Worm (Caenorhabditis elegans): ENCODE data around the gene R03D7.2.
"Not testable (repeated sequence)": the region's sequence is repeated elsewhere in the genome, so short reads cannot be mapped to it uniquely, and the experiment has no call there.

R03D7.2 gene

ce11 chrII:10947317-10947716 is 12.3 kb upstream of the R03D7.2 start, which contains the start of the genes tceb-3 and gskl-1:
tceb-3 (minus strand) TSS chrII:10947417.
gskl-1 (plus strand) TSS chrII:10947559.
- TF ChIP-seq him-1 (tag; optimal IDR thresholded peaks at IDR 0.05) (no peak), W03F9.2 (tag; optimal IDR thresholded peaks at IDR 0.05) (no peak), dao-5 (tag; optimal IDR thresholded peaks at IDR 0.05) (no peak)

- no peak for TF ChIP-seq dao-5 (tag; optimal IDR thresholded peaks at IDR 0.05)
- TF ChIP-seq W03F9.2 (tag; optimal IDR thresholded peaks at IDR 0.05) = no peak
- TF ChIP-seq him-1 (tag; optimal IDR thresholded peaks at IDR 0.05) = no peak
Observed at ce11 chrII:10946848-10947247, 11.9 kb upstream of the R03D7.2 start.

ce11 chrII:10945446-10945845 is 10.5 kb upstream of the R03D7.2 start:
- TF ChIP-seq W03F9.2 (tag; optimal IDR thresholded peaks at IDR 0.05) (no peak), him-1 (tag; optimal IDR thresholded peaks at IDR 0.05) (no peak), dao-5 (tag; optimal IDR thresholded peaks at IDR 0.05) (no peak)

- TF ChIP-seq W03F9.2, dao-5, him-1 (tag; optimal IDR thresholded peaks at IDR 0.05): not testable (repeated sequence)
Observed at ce11 chrII:10941918-10942317, 6.9 kb upstream of the R03D7.2 start, which contains the start of gene R03D7.15. R03D7.15 (plus strand) TSS chrII:10942216.

- no peak for TF ChIP-seq him-1 (tag; optimal IDR thresholded peaks at IDR 0.05)
- TF ChIP-seq dao-5 (tag; optimal IDR thresholded peaks at IDR 0.05) = no peak
- TF ChIP-seq W03F9.2 (tag; optimal IDR thresholded peaks at IDR 0.05) = no peak
Observed at ce11 chrII:10935336-10935735, 352 bp upstream of the R03D7.2 start.

- no peak for TF ChIP-seq dao-5 (tag; optimal IDR thresholded peaks at IDR 0.05)
Observed at ce11 chrII:10933948-10934722, 849 bp downstream of the R03D7.2 start.

ce11 chrII:10932305-10932704 is 2.7 kb downstream of the R03D7.2 start:
- no peak for TF ChIP-seq him-1 (tag; optimal IDR thresholded peaks at IDR 0.05)
- TF ChIP-seq dao-5 (tag; optimal IDR thresholded peaks at IDR 0.05) = no peak
- TF ChIP-seq W03F9.2 (tag; optimal IDR thresholded peaks at IDR 0.05) = no peak

ce11 chrII:10930678-10931650 is 4.0 kb downstream of the R03D7.2 start:
- no peak for TF ChIP-seq dao-5 (tag; optimal IDR thresholded peaks at IDR 0.05)
- TF ChIP-seq W03F9.2 (tag; optimal IDR thresholded peaks at IDR 0.05) = no peak
- no peak for TF ChIP-seq him-1 (tag; optimal IDR thresholded peaks at IDR 0.05)

- peak; percentile 39 for TF ChIP-seq W03F9.2 (tag; optimal IDR thresholded peaks at IDR 0.05)
- TF ChIP-seq him-1 (tag; optimal IDR thresholded peaks at IDR 0.05) = no peak
Observed at ce11 chrII:10925804-10926570, 9.0 kb downstream of the R03D7.2 start, which contains the start of gene metr-1. metr-1 (plus strand) TSS chrII:10926561.

- TF ChIP-seq W03F9.2 (tag; optimal IDR thresholded peaks at IDR 0.05) = no peak
- TF ChIP-seq him-1 (tag; optimal IDR thresholded peaks at IDR 0.05) = no peak
- no peak for TF ChIP-seq dao-5 (tag; optimal IDR thresholded peaks at IDR 0.05)
Observed at ce11 chrII:10924669-10925068, 10.3 kb downstream of the R03D7.2 start.

- TF ChIP-seq dao-5 (tag; optimal IDR thresholded peaks at IDR 0.05) (no peak), W03F9.2 (tag; optimal IDR thresholded peaks at IDR 0.05) (no peak), him-1 (tag; optimal IDR thresholded peaks at IDR 0.05) (no peak)
Observed at ce11 chrII:10923948-10924347, 11.0 kb downstream of the R03D7.2 start, which contains the start of gene Y19D2B.2. Y19D2B.2 (plus strand) TSS chrII:10924248.

ce11 chrII:10922874-10923273 is 12.1 kb downstream of the R03D7.2 start, which contains the start of gene Y19D2B.1:
Y19D2B.1 (minus strand) TSS chrII:10922974.
- not testable (repeated sequence) for TF ChIP-seq dao-5, W03F9.2, him-1 (tag; optimal IDR thresholded peaks at IDR 0.05)

- TF ChIP-seq dao-5 (tag; optimal IDR thresholded peaks at IDR 0.05) (no peak), W03F9.2 (tag; optimal IDR thresholded peaks at IDR 0.05) (no peak), him-1 (tag; optimal IDR thresholded peaks at IDR 0.05) (no peak)
Observed at ce11 chrII:10918293-10918756, 16.7 kb downstream of the R03D7.2 start, which contains the start of gene tba-4. tba-4 (plus strand) TSS chrII:10918706.

Measured in whole organism, L4/young adult.